Worm (Caenorhabditis elegans) whole organism, L1 larva: ENCODE measurements around the gene ncx-6.

ENCODE experiments used
- ceh-82 ChIP-seq, 3 experiments: fragments of 150-350 bp in 1 of 3; sonication (generic microtip) in 2 of 3; optimal IDR thresholded peaks; 2 replicates each; lab custom pipeline; 2014 to 2017; ENCODE audit warnings: missing biosample characterization in 3 of 3, missing genetic modification characterization in 3 of 3
- hlh-17 ChIP-seq: fragments of 200-800 bp; sonication (Bioruptor generic); optimal IDR thresholded peaks from 2 replicates; lab custom pipeline; 2018; ENCODE audit warnings: missing genetic modification characterization, mild to moderate bottlenecking, missing compliant biosample characterization, moderate library complexity, borderline replicate concordance
- nhr-20 ChIP-seq: sonication (generic microtip); optimal IDR thresholded peaks from 2 replicates; lab custom pipeline; 2016; ENCODE audit warnings: mild to moderate bottlenecking, missing genetic modification characterization, missing compliant biosample characterization

DNA sequence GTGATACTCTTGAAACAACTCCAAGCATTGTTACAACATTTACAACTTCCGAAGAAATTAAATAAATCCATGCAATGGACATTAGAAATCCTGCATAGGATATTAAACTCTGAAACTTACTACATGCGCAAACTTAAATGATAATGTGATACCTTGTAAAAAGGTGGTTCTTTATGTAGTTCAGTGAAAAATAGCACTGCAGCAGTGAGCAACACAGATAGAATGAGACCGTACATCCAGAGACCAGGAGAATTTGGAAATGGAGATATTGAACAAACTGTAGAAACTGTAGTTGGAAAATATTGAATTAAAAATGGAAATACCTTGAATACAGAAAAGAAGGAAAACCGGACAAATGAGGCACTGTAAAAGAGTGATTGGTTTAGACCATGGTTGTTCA lies 2.6 kb downstream of the ncx-6 start:
- TF ChIP-seq nhr-20 (tag; lab: Kevin White, UChicago) (no peak), ceh-82 (tag; optimal IDR thresholded peaks at IDR 0.05; lab: Kevin White, UChicago) (no peak), hlh-17 (GFP tag; lab: Kevin White, UChicago) (no peak)
